Worm (Caenorhabditis elegans) whole organism, midembryonic: ENCODE measurements around the gene srw-68.

Experiments
- ref-1 ChIP-seq: fragments of 200-800 bp; sonication (Bioruptor generic); conservative IDR thresholded peaks from 2 replicates; pipeline ENCODE4 v1.3.6; 2022; ENCODE audit warnings: missing genetic modification reagents, missing genetic modification characterization, missing compliant biosample characterization
- ztf-23 ChIP-seq: fragments of 200-800 bp; sonication (Bioruptor generic); IDR thresholded peaks from 2 replicates; pipeline ENCODE4 v1.3.6; 2022; ENCODE audit warnings: missing genetic modification reagents, missing genetic modification characterization, missing compliant biosample characterization

DNA sequence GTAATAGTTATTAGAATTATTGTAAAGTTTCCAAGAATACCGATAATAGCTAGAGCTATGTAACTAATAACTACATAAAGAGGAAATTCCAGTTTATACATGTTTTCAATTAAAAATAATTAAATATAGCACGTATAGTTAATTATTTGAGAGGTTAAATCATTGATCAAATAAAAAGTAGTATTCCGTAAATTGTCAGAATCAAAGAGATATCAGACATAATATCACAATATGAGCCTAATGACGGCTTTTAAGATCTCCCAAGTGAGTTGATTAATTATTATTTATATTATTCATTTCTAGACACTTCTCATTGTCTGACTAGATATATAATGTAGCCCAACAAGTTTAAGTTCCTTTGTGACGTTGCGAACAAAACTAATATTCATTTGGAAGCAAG is 47.1 kb downstream of the srw-68 start, which contains the start of gene srsx-24:
- TF ChIP-seq ref-1 (no peak), ztf-23 (GFP tag; lab: Robert Waterston, UW) (no peak)
